Fruit fly (Drosophila melanogaster): ENCODE measurements around the gene Oli.

- TF ChIP-seq kay (GFP tag; ENCODE audit: borderline replicate concordance), result no peak
- TF ChIP-seq CG11617 (GFP tag; optimal IDR thresholded peaks at IDR 0.05), result no peak
- no peak for TF ChIP-seq cic (GFP tag; optimal IDR thresholded peaks at IDR 0.05)
- TF ChIP-seq CG5204 (GFP tag; optimal IDR thresholded peaks at IDR 0.05), result no peak
- no peak for TF ChIP-seq ovo (GFP tag; optimal IDR thresholded peaks at IDR 0.05)
- no peak for TF ChIP-seq pad (GFP tag; optimal IDR thresholded peaks at IDR 0.05)
- TF ChIP-seq CG7101 (tag; optimal IDR thresholded peaks at IDR 0.05), result no peak
- no peak for TF ChIP-seq CG33017 (tag; optimal IDR thresholded peaks at IDR 0.05)
- TF ChIP-seq tj (GFP tag; optimal IDR thresholded peaks at IDR 0.05), result no peak
- TF ChIP-seq CG7045 (GFP tag; optimal IDR thresholded peaks at IDR 0.05), result no peak
These were observed 556 bp upstream of the Oli start for dm6 chr2L:17588173-17589082.
